Worm (Caenorhabditis elegans) whole organism, L1 larva: ENCODE measurements around the gene srw-33.

ENCODE experiments used
- lin-39 ChIP-seq: fragments of 150-350 bp; optimal IDR thresholded peaks from 2 replicates; lab custom pipeline; 2014; ENCODE audit warnings: missing biosample characterization, missing genetic modification reagents, missing genetic modification characterization
- nhr-28 ChIP-seq: fragments of 150-350 bp; optimal IDR thresholded peaks from 2 replicates; lab custom pipeline; 2014; ENCODE audit warnings: missing biosample characterization, missing genetic modification characterization
- unc-130 ChIP-seq: fragments of 150-350 bp; optimal IDR thresholded peaks from 2 replicates; lab custom pipeline; 2017; ENCODE audit warnings: missing biosample characterization, missing genetic modification characterization, inconsistent platforms

ce11 chrV:15401856-15402314 is 49.4 kb downstream of the srw-33 start, which contains the start of gene fbxa-135:
- TF ChIP-seq lin-39 (tag; lab: Kevin White, UChicago), result no peak
- no peak for TF ChIP-seq unc-130
- TF ChIP-seq nhr-28 (tag; lab: Kevin White, UChicago), result no peak
